Fruit fly (Drosophila melanogaster) whole organism, pupa: Measurements from ENCODE around the gene PolG2.

Source experiments
- CG10348 ChIP-seq: fragments of 200-800 bp; sonication (Bioruptor generic); IDR thresholded peaks from 2 replicates; pipeline ENCODE4 v1.3.6; 2022; ENCODE audit warnings: missing biosample characterization, missing genetic modification characterization
- CG4496 ChIP-seq: fragments of 200-800 bp; sonication (Bioruptor generic); IDR thresholded peaks from 3 replicates; pipeline ENCODE4 v1.3.6; 2022; ENCODE audit warnings: missing biosample characterization, missing genetic modification characterization
- CG8159 ChIP-seq: fragments of 200-800 bp; sonication (Bioruptor generic); optimal IDR thresholded peaks from 3 replicates; lab custom pipeline; 2018; ENCODE audit warnings: missing biosample characterization, mild to moderate bottlenecking, missing genetic modification characterization, moderate library complexity
- CG9948 ChIP-seq: fragments of 200-800 bp; sonication (Bioruptor generic); optimal IDR thresholded peaks from 2 replicates; lab custom pipeline; 2018; ENCODE audit warnings: missing biosample characterization, mild to moderate bottlenecking, missing genetic modification characterization, moderate library complexity
- Pif1A ChIP-seq: fragments of 200-800 bp; sonication (Bioruptor generic); optimal IDR thresholded peaks from 3 replicates; lab custom pipeline; 2016; ENCODE audit warnings: missing biosample characterization, missing genetic modification characterization
- gl ChIP-seq: fragments of 200-800 bp; sonication (Bioruptor generic); optimal IDR thresholded peaks from 2 replicates; lab custom pipeline; 2018; ENCODE audit warnings: missing biosample characterization, mild to moderate bottlenecking, missing genetic modification characterization

dm6 chr2L:13841508-13841907, 8.6 kb upstream of the PolG2 start, which contains the start of gene CG33307:
- TF ChIP-seq Pif1A (GFP tag; lab: Kevin White, UChicago) (no peak), CG8159 (tag; lab: Kevin White, UChicago) (no peak), CG10348 (GFP tag; lab: Robert Waterston, UW) (no peak), gl (no peak), CG4496 (GFP tag; lab: Robert Waterston, UW) (no peak), CG9948 (tag; lab: Kevin White, UChicago) (no peak)
